Fruit fly (Drosophila melanogaster): ENCODE data around the gene Mi-2.

Mi-2 gene

dm6 chr3L:19861215-19861614, 48.8 kb downstream of the Mi-2 start:
- TF ChIP-seq insv (optimal IDR thresholded peaks at IDR 0.05): no peak
- no peak for TF ChIP-seq ttk (optimal IDR thresholded peaks at IDR 0.05)
- no peak for TF ChIP-seq h (optimal IDR thresholded peaks at IDR 0.05)
- no peak for TF ChIP-seq Sin3A (optimal IDR thresholded peaks at IDR 0.05)
- no peak for TF ChIP-seq psq (optimal IDR thresholded peaks at IDR 0.05)
- no peak for TF ChIP-seq Myc (optimal IDR thresholded peaks at IDR 0.05)

- TF ChIP-seq h (optimal IDR thresholded peaks at IDR 0.05) (no peak), insv (optimal IDR thresholded peaks at IDR 0.05) (no peak), Sin3A (optimal IDR thresholded peaks at IDR 0.05) (no peak), psq (optimal IDR thresholded peaks at IDR 0.05) (no peak), ttk (optimal IDR thresholded peaks at IDR 0.05) (no peak), Myc (optimal IDR thresholded peaks at IDR 0.05) (no peak)
These were observed 52.0 kb downstream of the Mi-2 start for dm6 chr3L:19857923-19858490.

dm6 chr3L:19848080-19848479, 61.9 kb downstream of the Mi-2 start:
- no peak for TF ChIP-seq psq (optimal IDR thresholded peaks at IDR 0.05)
- no peak for TF ChIP-seq Sin3A (optimal IDR thresholded peaks at IDR 0.05)
- TF ChIP-seq insv (optimal IDR thresholded peaks at IDR 0.05): no peak
- no peak for TF ChIP-seq h (optimal IDR thresholded peaks at IDR 0.05)
- no peak for TF ChIP-seq ttk (optimal IDR thresholded peaks at IDR 0.05)
- no peak for TF ChIP-seq Myc (optimal IDR thresholded peaks at IDR 0.05)

dm6 chr3L:19846960-19847359, 63.1 kb downstream of the Mi-2 start:
- no peak for TF ChIP-seq Sin3A (optimal IDR thresholded peaks at IDR 0.05)
- TF ChIP-seq h (optimal IDR thresholded peaks at IDR 0.05): no peak
- no peak for TF ChIP-seq insv (optimal IDR thresholded peaks at IDR 0.05)
- TF ChIP-seq ttk (optimal IDR thresholded peaks at IDR 0.05): no peak
- TF ChIP-seq Myc (optimal IDR thresholded peaks at IDR 0.05): no peak
- no peak for TF ChIP-seq psq (optimal IDR thresholded peaks at IDR 0.05)

DNA sequence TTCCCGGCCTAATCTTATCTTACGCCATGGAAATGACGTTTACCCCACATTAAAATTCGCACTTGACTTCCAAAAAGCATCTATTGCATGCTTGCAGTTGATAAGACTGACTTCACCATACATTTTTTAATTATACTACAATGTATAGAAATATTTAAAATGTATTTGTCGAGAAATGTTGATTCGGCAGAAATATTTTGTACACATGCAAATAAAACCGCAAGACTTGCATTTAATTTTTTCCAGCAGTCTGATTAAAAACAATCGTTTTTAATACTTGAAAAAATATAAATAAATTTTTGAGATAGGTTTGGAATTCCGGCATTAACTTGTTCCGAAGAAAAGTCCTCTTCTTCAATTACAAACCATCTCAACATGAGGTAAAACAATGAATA, 64.1 kb downstream of the Mi-2 start:
- TF ChIP-seq insv (optimal IDR thresholded peaks at IDR 0.05) (no peak), h (optimal IDR thresholded peaks at IDR 0.05) (no peak), Myc (optimal IDR thresholded peaks at IDR 0.05) (no peak), ttk (optimal IDR thresholded peaks at IDR 0.05) (no peak), Sin3A (optimal IDR thresholded peaks at IDR 0.05) (no peak), psq (optimal IDR thresholded peaks at IDR 0.05) (no peak)

dm6 chr3L:19845047-19845906, 64.7 kb downstream of the Mi-2 start, which contains the start of gene Papss:
Gene Papss (plus strand): TSS chr3L:19845293.
- TF ChIP-seq Sin3A (optimal IDR thresholded peaks at IDR 0.05) (no peak), Myc (optimal IDR thresholded peaks at IDR 0.05) (no peak), h (optimal IDR thresholded peaks at IDR 0.05) (no peak), insv (optimal IDR thresholded peaks at IDR 0.05) (no peak), psq (optimal IDR thresholded peaks at IDR 0.05) (no peak), ttk (optimal IDR thresholded peaks at IDR 0.05) (no peak)

dm6 chr3L:19844507-19844906, 65.5 kb downstream of the Mi-2 start:
- TF ChIP-seq ttk (optimal IDR thresholded peaks at IDR 0.05): no peak
- no peak for TF ChIP-seq Sin3A (optimal IDR thresholded peaks at IDR 0.05)
- no peak for TF ChIP-seq insv (optimal IDR thresholded peaks at IDR 0.05)
- no peak for TF ChIP-seq Myc (optimal IDR thresholded peaks at IDR 0.05)
- TF ChIP-seq psq (optimal IDR thresholded peaks at IDR 0.05): no peak
- TF ChIP-seq h (optimal IDR thresholded peaks at IDR 0.05): no peak

DNA sequence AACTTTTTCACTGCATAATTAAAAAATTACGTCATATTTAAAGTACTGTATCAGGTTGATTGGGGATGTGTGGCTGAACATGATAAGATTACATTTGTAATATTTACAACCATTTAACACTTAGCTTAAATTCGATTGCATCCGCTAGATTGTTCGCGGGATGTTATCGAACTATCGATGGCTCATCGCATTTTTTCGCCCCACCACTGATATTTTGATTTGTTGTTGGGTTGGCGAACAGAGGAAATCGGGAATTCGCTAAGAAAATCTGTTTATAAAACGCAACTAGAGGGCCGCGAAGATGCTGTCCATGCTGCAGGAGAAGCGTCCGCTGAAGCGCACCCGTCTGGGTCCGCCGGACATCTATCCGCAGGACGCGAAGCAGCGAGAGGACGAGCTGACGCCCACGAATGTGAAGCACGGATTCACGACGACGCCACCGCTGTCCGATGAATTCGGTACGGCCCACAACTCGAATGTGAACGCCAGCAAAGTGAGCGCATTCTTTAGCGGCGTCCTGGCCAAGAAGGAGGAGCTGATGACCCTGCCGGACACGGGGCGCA, 73.6 kb downstream of the Mi-2 start, which contains the start of gene kto:
TSS of gene kto (plus strand) at position 240 of the 563 bp plus-strand sequence.
- TF ChIP-seq Sin3A (optimal IDR thresholded peaks at IDR 0.05): no peak
- TF ChIP-seq h (optimal IDR thresholded peaks at IDR 0.05): no peak
- no peak for TF ChIP-seq Myc (optimal IDR thresholded peaks at IDR 0.05)
- TF ChIP-seq insv (optimal IDR thresholded peaks at IDR 0.05): no peak
- no peak for TF ChIP-seq psq (optimal IDR thresholded peaks at IDR 0.05)
- TF ChIP-seq ttk (optimal IDR thresholded peaks at IDR 0.05): no peak

DNA sequence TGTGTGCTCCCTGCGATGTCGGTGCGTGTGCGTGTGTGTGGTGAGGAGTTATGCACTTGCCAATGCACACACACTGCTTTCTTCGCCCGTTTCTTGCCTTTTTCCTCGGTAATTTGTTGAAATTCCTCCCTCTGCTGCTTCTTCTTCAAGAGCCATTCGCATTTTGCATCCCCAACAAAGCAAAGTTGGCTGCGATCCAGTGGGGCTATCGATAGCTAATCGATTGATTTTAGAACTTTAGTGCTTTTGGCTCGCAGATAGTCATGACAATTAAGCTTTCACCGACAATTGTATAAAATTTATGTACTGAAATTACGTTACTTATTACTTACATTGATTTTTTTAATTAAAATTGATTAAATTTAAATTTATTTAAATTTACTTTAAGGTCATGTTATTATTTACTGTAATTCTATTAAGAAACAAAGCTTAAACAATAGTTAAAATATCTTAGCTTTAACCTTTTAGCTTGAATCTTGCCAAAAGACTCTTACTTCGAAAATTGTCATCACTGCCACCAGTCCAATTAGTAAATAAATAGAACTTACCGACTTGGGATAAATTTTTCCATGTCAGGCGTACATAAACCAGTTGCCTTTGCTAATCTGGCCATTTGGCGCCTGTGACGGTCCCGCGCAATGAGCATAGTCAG, 75.7 kb downstream of the Mi-2 start, which contains the start of the genes trc and CG32221:
TSS of gene trc (minus strand) at position 162 of the 652 bp plus-strand sequence.
TSS of gene CG32221 (plus strand) at position 528 of the 652 bp plus-strand sequence.
- TF ChIP-seq psq (optimal IDR thresholded peaks at IDR 0.05) (no peak), h (optimal IDR thresholded peaks at IDR 0.05) (no peak), Sin3A (optimal IDR thresholded peaks at IDR 0.05) (no peak), Myc (optimal IDR thresholded peaks at IDR 0.05) (no peak), insv (optimal IDR thresholded peaks at IDR 0.05) (no peak), ttk (optimal IDR thresholded peaks at IDR 0.05) (no peak)

dm6 chr3L:19833227-19833626, 76.8 kb downstream of the Mi-2 start:
- TF ChIP-seq Myc (optimal IDR thresholded peaks at IDR 0.05): no peak
- no peak for TF ChIP-seq ttk (optimal IDR thresholded peaks at IDR 0.05)
- no peak for TF ChIP-seq insv (optimal IDR thresholded peaks at IDR 0.05)
- TF ChIP-seq h (optimal IDR thresholded peaks at IDR 0.05): no peak
- no peak for TF ChIP-seq Sin3A (optimal IDR thresholded peaks at IDR 0.05)
- TF ChIP-seq psq (optimal IDR thresholded peaks at IDR 0.05): no peak
